Worm (Caenorhabditis elegans) whole organism, L4 larva: Measurements from ENCODE around the gene Y37D8A.16.

Experiments used
- F10B5.3 ChIP-seq: sonication (generic microtip); optimal IDR thresholded peaks from 2 replicates; lab custom pipeline; 2016; ENCODE audit warnings: mild to moderate bottlenecking, missing genetic modification characterization, missing compliant biosample characterization
- F26F4.8 ChIP-seq: fragments of 200-800 bp; sonication (Bioruptor generic); conservative IDR thresholded peaks from 2 replicates; pipeline ENCODE4 v1.3.6; 2022; ENCODE audit warnings: missing genetic modification characterization, missing compliant biosample characterization
- F37D6.2 ChIP-seq: sonication (generic microtip); optimal IDR thresholded peaks from 2 replicates; lab custom pipeline; 2016; ENCODE audit warnings: mild to moderate bottlenecking, missing genetic modification characterization, missing compliant biosample characterization
- F44E2.7 ChIP-seq: fragments of 200-800 bp; sonication (Bioruptor generic); IDR thresholded peaks from 2 replicates; pipeline ENCODE4 v2.1.2; 2022; ENCODE audit warnings: missing genetic modification characterization, missing compliant biosample characterization
- F49E8.2 ChIP-seq: sonication (generic microtip); optimal IDR thresholded peaks from 2 replicates; lab custom pipeline; 2016; ENCODE audit warnings: missing compliant biosample characterization, mild to moderate bottlenecking, missing genetic modification characterization, borderline replicate concordance
- T26A8.4 ChIP-seq: fragments of 200-800 bp; sonication (Bioruptor generic); IDR thresholded peaks from 2 replicates; pipeline ENCODE4 v1.3.6; 2022; ENCODE audit warnings: missing genetic modification characterization, missing compliant biosample characterization
- Y105C5A.15 ChIP-seq: fragments of 200-800 bp; sonication (Bioruptor generic); IDR thresholded peaks from 2 replicates; pipeline ENCODE4 v1.3.6; 2022; ENCODE audit warnings: missing genetic modification characterization, missing compliant biosample characterization
- Y5F2A.4 ChIP-seq: fragments of 200-800 bp; sonication (Bioruptor generic); optimal IDR thresholded peaks from 2 replicates; lab custom pipeline; 2018; ENCODE audit warnings: mild to moderate bottlenecking, missing genetic modification characterization, missing compliant biosample characterization
- Y75B8A.6 ChIP-seq: fragments of 200-800 bp; sonication (Bioruptor generic); IDR thresholded peaks from 2 replicates; pipeline ENCODE4 v1.3.6; 2022; ENCODE audit warnings: missing genetic modification reagents, missing genetic modification characterization, missing compliant biosample characterization
- attf-4 ChIP-seq: sonication (generic microtip); optimal IDR thresholded peaks from 3 replicates; lab custom pipeline; 2017; ENCODE audit warnings: missing biosample characterization, missing genetic modification characterization
- ceh-20 ChIP-seq: fragments of 200-800 bp; sonication (Bioruptor generic); IDR thresholded peaks from 2 replicates; pipeline ENCODE4 v1.3.6; 2022; ENCODE audit warnings: missing genetic modification reagents, missing genetic modification characterization, missing compliant biosample characterization
- ceh-32 ChIP-seq: sonication (generic microtip); optimal IDR thresholded peaks from 2 replicates; lab custom pipeline; 2016; ENCODE audit warnings: mild to moderate bottlenecking, missing genetic modification characterization, missing compliant biosample characterization; ENCODE audit not compliant: poor library complexity
- ceh-44 ChIP-seq: fragments of 200-800 bp; sonication (Bioruptor generic); IDR thresholded peaks from 2 replicates; pipeline ENCODE4 v1.3.6; 2022; ENCODE audit warnings: missing genetic modification reagents, missing genetic modification characterization, missing compliant biosample characterization
- ceh-82 ChIP-seq: sonication (generic microtip); optimal IDR thresholded peaks from 2 replicates; lab custom pipeline; 2017; ENCODE audit warnings: missing biosample characterization, missing genetic modification characterization
- cey-2 ChIP-seq: sonication (generic microtip); optimal IDR thresholded peaks from 3 replicates; lab custom pipeline; 2017; ENCODE audit warnings: missing genetic modification characterization, mild to moderate bottlenecking, missing compliant biosample characterization, antibody characterized with exemption, borderline replicate concordance; ENCODE audit not compliant: insufficient read depth
- ctbp-1 ChIP-seq: fragments of 200-800 bp; sonication (Bioruptor generic); IDR thresholded peaks from 2 replicates; pipeline ENCODE4 v1.3.6; 2022; ENCODE audit warnings: missing genetic modification reagents, missing genetic modification characterization, missing compliant biosample characterization
- daf-12 ChIP-seq: fragments of 150-350 bp; optimal IDR thresholded peaks from 2 replicates; lab custom pipeline; 2014; ENCODE audit warnings: missing biosample characterization, missing genetic modification reagents, missing genetic modification characterization
- daf-16 ChIP-seq, 3 experiments: sonication (generic microtip); optimal IDR thresholded peaks; 2 replicates each; lab custom pipeline; 2016 to 2017; ENCODE audit warnings: missing genetic modification characterization in 3 of 3, missing genetic modification reagents in 3 of 3, mild to moderate bottlenecking in 2 of 3, missing compliant biosample characterization in 2 of 3, missing biosample characterization in 1 of 3, moderate library complexity in 1 of 3
- dmd-9 ChIP-seq: fragments of 200-800 bp; sonication (Bioruptor generic); IDR thresholded peaks from 2 replicates; pipeline ENCODE4 v1.3.6; 2022; ENCODE audit warnings: missing genetic modification reagents, missing genetic modification characterization, missing compliant biosample characterization
- dve-1 ChIP-seq: sonication (generic microtip); optimal IDR thresholded peaks from 2 replicates; lab custom pipeline; 2017; ENCODE audit warnings: antibody characterized with exemption, mild to moderate bottlenecking, missing genetic modification characterization, missing compliant biosample characterization; ENCODE audit not compliant: insufficient read depth
- egl-43 ChIP-seq: fragments of 200-800 bp; sonication (Bioruptor generic); IDR thresholded peaks from 2 replicates; pipeline ENCODE4 v1.3.6; 2022; ENCODE audit warnings: missing genetic modification reagents, missing genetic modification characterization, missing compliant biosample characterization
- fkh-10 ChIP-seq: fragments of 150-350 bp; optimal IDR thresholded peaks from 2 replicates; lab custom pipeline; 2014; ENCODE audit warnings: missing biosample characterization, missing genetic modification reagents, missing genetic modification characterization
- fos-1 ChIP-seq: fragments of 150-350 bp; optimal IDR thresholded peaks from 2 replicates; lab custom pipeline; 2014; ENCODE audit warnings: missing biosample characterization, missing genetic modification characterization
- gei-8 ChIP-seq: fragments of 200-800 bp; sonication (Bioruptor generic); optimal IDR thresholded peaks from 2 replicates; lab custom pipeline; 2018; ENCODE audit warnings: mild to moderate bottlenecking, missing genetic modification characterization, missing compliant biosample characterization
- hif-1 ChIP-seq, 2 experiments: sonication (generic microtip); optimal IDR thresholded peaks; 2 replicates each; lab custom pipeline; 2016 to 2017; ENCODE audit warnings: missing compliant biosample characterization in 2 of 2, missing genetic modification characterization in 2 of 2, missing genetic modification reagents in 2 of 2, missing genotype in 2 of 2, mild to moderate bottlenecking in 1 of 2
- hmg-1.1 ChIP-seq: fragments of 200-800 bp; sonication (Bioruptor generic); IDR thresholded peaks from 2 replicates; pipeline ENCODE4 v1.3.6; 2022; ENCODE audit warnings: missing genetic modification reagents, missing genetic modification characterization, missing compliant biosample characterization
- lim-7 ChIP-seq: fragments of 200-800 bp; sonication (Bioruptor generic); IDR thresholded peaks from 2 replicates; pipeline ENCODE4 v1.3.6; 2022; ENCODE audit warnings: missing genetic modification characterization, missing compliant biosample characterization
- lin-13 ChIP-seq: fragments of 150-350 bp; optimal IDR thresholded peaks from 2 replicates; lab custom pipeline; 2014; ENCODE audit warnings: missing biosample characterization, missing genetic modification reagents, missing genetic modification characterization
- lin-15B ChIP-seq: fragments of 150-350 bp; sonication (generic microtip); optimal IDR thresholded peaks from 3 replicates; lab custom pipeline; 2014; ENCODE audit warnings: missing biosample characterization, missing genetic modification characterization
- lin-39 ChIP-seq: fragments of 150-350 bp; optimal IDR thresholded peaks from 2 replicates; lab custom pipeline; 2014; ENCODE audit warnings: missing biosample characterization, missing genetic modification reagents, missing genetic modification characterization
- lir-3 ChIP-seq: sonication (generic microtip); optimal IDR thresholded peaks from 2 replicates; lab custom pipeline; 2016; ENCODE audit warnings: mild to moderate bottlenecking, missing genetic modification characterization, missing compliant biosample characterization
- mep-1 ChIP-seq: fragments of 150-350 bp; sonication (generic microtip); optimal IDR thresholded peaks from 3 replicates; lab custom pipeline; 2014; ENCODE audit warnings: missing biosample characterization, missing genetic modification characterization
- mxl-3 ChIP-seq: fragments of 200-800 bp; sonication (Bioruptor generic); optimal IDR thresholded peaks from 2 replicates; lab custom pipeline; 2018; ENCODE audit warnings: mild to moderate bottlenecking, missing genetic modification characterization, missing compliant biosample characterization
- nhr-111 ChIP-seq: fragments of 200-800 bp; sonication (Bioruptor generic); optimal IDR thresholded peaks from 2 replicates; lab custom pipeline; 2018; ENCODE audit warnings: mild to moderate bottlenecking, missing genetic modification characterization, missing compliant biosample characterization
- nhr-237 ChIP-seq: sonication (generic microtip); optimal IDR thresholded peaks from 2 replicates; lab custom pipeline; 2017; ENCODE audit warnings: missing biosample characterization, missing genetic modification characterization
- nhr-25 ChIP-seq: sonication (generic microtip); optimal IDR thresholded peaks from 2 replicates; lab custom pipeline; 2017; ENCODE audit warnings: missing genetic modification characterization, mild to moderate bottlenecking, missing compliant biosample characterization, antibody characterized with exemption, moderate library complexity, borderline replicate concordance; ENCODE audit not compliant: insufficient read depth
- nhr-28 ChIP-seq: fragments of 150-350 bp; optimal IDR thresholded peaks from 2 replicates; lab custom pipeline; 2014; ENCODE audit warnings: missing biosample characterization, missing genetic modification characterization
- nhr-41 ChIP-seq: fragments of 200-800 bp; sonication (Bioruptor generic); IDR thresholded peaks from 2 replicates; pipeline ENCODE4 v1.3.6; 2022; ENCODE audit warnings: missing genetic modification reagents, missing genetic modification characterization, missing compliant biosample characterization
- nhr-6 ChIP-seq: fragments of 150-350 bp; optimal IDR thresholded peaks from 2 replicates; lab custom pipeline; 2014; ENCODE audit warnings: missing biosample characterization, missing genetic modification characterization
- nhr-76 ChIP-seq: fragments of 150-350 bp; optimal IDR thresholded peaks from 2 replicates; lab custom pipeline; 2014; ENCODE audit warnings: missing biosample characterization, missing genetic modification characterization
- pha-4 ChIP-seq, 2 experiments: fragments of 150-350 bp in 1 of 2; fragments of 200-800 bp in 1 of 2; sonication (Bioruptor generic) in 1 of 2; IDR thresholded peaks in 1 of 2; optimal IDR thresholded peaks in 1 of 2; 2 replicates each; pipeline versions ENCODE4 v1.3.6 to Lab custom; 2014 to 2022; ENCODE audit warnings: missing genetic modification characterization in 2 of 2, missing genetic modification reagents in 2 of 2, missing biosample characterization in 1 of 2, missing compliant biosample characterization in 1 of 2
- saeg-2 ChIP-seq: fragments of 200-800 bp; sonication (Bioruptor generic); IDR thresholded peaks from 2 replicates; pipeline ENCODE4 v1.3.6; 2022; ENCODE audit warnings: missing genetic modification reagents, missing genetic modification characterization, missing compliant biosample characterization
- set-16 ChIP-seq: fragments of 200-800 bp; sonication (Bioruptor generic); IDR thresholded peaks from 2 replicates; pipeline ENCODE4 v1.3.6; 2022; ENCODE audit warnings: missing genetic modification reagents, missing genetic modification characterization, missing compliant biosample characterization
- skn-1 ChIP-seq: fragments of 150-350 bp; optimal IDR thresholded peaks from 2 replicates; lab custom pipeline; 2014; ENCODE audit warnings: missing biosample characterization, missing genetic modification characterization
- snpc-4 ChIP-seq: fragments of 150-350 bp; optimal IDR thresholded peaks from 2 replicates; lab custom pipeline; 2014; ENCODE audit warnings: missing biosample characterization, missing genetic modification characterization
- tag-97 ChIP-seq: fragments of 200-800 bp; sonication (Bioruptor generic); IDR thresholded peaks from 2 replicates; pipeline ENCODE4 v1.3.6; 2022; ENCODE audit warnings: missing genetic modification characterization, missing compliant biosample characterization
- tra-1 ChIP-seq: fragments of 200-800 bp; sonication (Bioruptor generic); IDR thresholded peaks from 2 replicates; pipeline ENCODE4 v1.3.6; 2022; ENCODE audit warnings: missing genetic modification reagents, missing genetic modification characterization, missing compliant biosample characterization
- unc-62 ChIP-seq, 3 experiments: fragments of 150-350 bp in 1 of 3; sonication (generic microtip); optimal IDR thresholded peaks in 2 of 3; peaks in 1 of 3; 1 replicate in 1 of 3; 2 replicates in 2 of 3; lab custom pipeline; 2014 to 2017; ENCODE audit warnings: missing biosample characterization in 3 of 3, missing genetic modification characterization in 3 of 3, missing genetic modification reagents in 3 of 3, missing genotype in 1 of 3

Gene Y37D8A.16

DNA sequence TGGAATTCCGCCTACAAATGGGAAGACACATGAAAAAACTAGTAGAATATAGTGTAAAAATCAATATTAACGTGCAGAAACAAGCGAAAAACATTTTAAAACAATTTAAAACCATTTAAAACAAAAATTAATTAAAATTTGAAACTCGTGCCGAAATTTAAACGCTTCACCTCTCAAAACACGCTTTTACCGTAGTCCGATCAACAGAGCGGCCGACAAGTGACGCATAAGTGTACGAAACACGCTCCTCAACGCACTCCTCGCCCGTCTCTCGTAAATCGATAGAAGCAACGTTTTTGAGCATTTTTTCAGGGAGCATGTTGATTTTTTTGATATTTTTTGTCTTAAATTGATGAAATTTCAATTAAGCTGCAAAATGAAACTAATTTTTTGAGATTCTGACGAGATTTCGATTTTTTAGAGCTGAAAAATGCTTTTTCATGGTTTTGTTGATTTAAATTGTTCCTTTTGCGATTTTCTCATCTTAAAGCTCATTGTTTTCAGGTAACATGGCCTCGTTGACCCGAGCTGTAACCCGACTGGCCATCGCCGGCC lies 13.4 kb downstream of the Y37D8A.16 start, which contains the start of gene cox-5A (continued):
- TF ChIP-seq F10B5.3 (peak; percentile 95), nhr-41 (peak; percentile 91), daf-12 (tag; lab: Kevin White, UChicago) (no peak), nhr-76 (tag; lab: Kevin White, UChicago) (peak; percentile 81), F49E8.2 (tag; lab: Kevin White, UChicago) (peak; percentile 92), T26A8.4 (GFP tag; lab: Robert Waterston, UW) (peak; percentile 99), attf-4 (tag; lab: Kevin White, UChicago) (peak; percentile 54), nhr-111 (peak; percentile 63), fkh-10 (GFP tag; lab: Kevin White, UChicago) (peak; percentile 99), hif-1 (tag; optimal IDR thresholded peaks at IDR 0.05; lab: Kevin White, UChicago) (peak; percentile 85 to 96), lin-15B (tag; lab: Kevin White, UChicago) (peak; percentile 89), Y105C5A.15 (peak; percentile 95), F44E2.7 (peak; percentile 92; the same call in 1 of the 2 replicates), nhr-237 (tag; lab: Kevin White, UChicago) (peak; percentile 66), skn-1 (peak; percentile 88), pha-4 (GFP tag; IDR thresholded peaks at IDR 0.05; lab: Robert Waterston, UW) (peak; percentile 99), pha-4 (tag; optimal IDR thresholded peaks at IDR 0.05; lab: Kevin White, UChicago) (peak; percentile 99), nhr-6 (tag; lab: Kevin White, UChicago) (peak; percentile 99), unc-62 (GFP tag; optimal IDR thresholded peaks at IDR 0.05 in 1 of 2; lab: Kevin White, UChicago) (peak in 1 of 2 experiments; percentile 100), unc-62 (tag; optimal IDR thresholded peaks at IDR 0.05; lab: Kevin White, UChicago) (no peak), fos-1 (tag; lab: Kevin White, UChicago) (peak; percentile 97), nhr-28 (tag; lab: Kevin White, UChicago) (peak; percentile 94), egl-43 (GFP tag; lab: Robert Waterston, UW) (peak; percentile 97), lim-7 (GFP tag; lab: Robert Waterston, UW) (peak; percentile 65), nhr-25 (tag; lab: Kevin White, UChicago) (peak; percentile 96), set-16 (GFP tag; lab: Robert Waterston, UW) (peak; percentile 63), Y75B8A.6 (peak; percentile 94), lin-39 (tag; lab: Kevin White, UChicago) (peak; percentile 2), F37D6.2 (tag; lab: Kevin White, UChicago) (peak; percentile 97), mxl-3 (peak; percentile 90), dve-1 (tag; lab: Kevin White, UChicago) (peak; percentile 100), Y5F2A.4 (GFP tag; lab: Kevin White, UChicago) (peak; percentile 92), tag-97 (GFP tag; lab: Robert Waterston, UW) (0 out of 2 replicates have a peak, but pooled peaks have one; percentile 59), daf-16 (GFP tag; optimal IDR thresholded peaks at IDR 0.05; lab: Kevin White, UChicago) (peak; percentile 86 to 94), daf-16 (tag; optimal IDR thresholded peaks at IDR 0.05; lab: Kevin White, UChicago) (peak; percentile 81), dmd-9 (GFP tag; lab: Robert Waterston, UW) (peak; percentile 99), ctbp-1 (GFP tag; lab: Robert Waterston, UW) (peak; percentile 98), ceh-32 (tag; lab: Kevin White, UChicago) (peak; percentile 85), snpc-4 (peak; percentile 67), ceh-82 (tag; lab: Kevin White, UChicago) (no peak), tra-1 (GFP tag; lab: Robert Waterston, UW) (peak; percentile 96), lir-3 (tag; lab: Kevin White, UChicago) (peak; percentile 78), cey-2 (tag; lab: Kevin White, UChicago) (peak; percentile 83), gei-8 (GFP tag; lab: Kevin White, UChicago) (peak; percentile 68), hmg-1.1 (GFP tag; lab: Robert Waterston, UW) (peak; percentile 100), mep-1 (tag; lab: Kevin White, UChicago) (peak; percentile 99), F26F4.8 (GFP tag; lab: Robert Waterston, UW) (no peak), lin-13 (peak; percentile 99), ceh-20 (GFP tag; lab: Robert Waterston, UW) (peak; percentile 99), ceh-44 (GFP tag; lab: Robert Waterston, UW) (peak; percentile 90), saeg-2 (GFP tag; lab: Robert Waterston, UW) (peak; percentile 97)
